Worm (Caenorhabditis elegans) whole organism, young adult: ENCODE data around the gene lon-8.

ENCODE experiments used
- B0035.1 ChIP-seq: sonication (generic microtip); optimal IDR thresholded peaks from 2 replicates; lab custom pipeline; 2016; ENCODE audit warnings: missing genetic modification characterization, mild to moderate bottlenecking, missing compliant biosample characterization, missing genotype, missing genetic modification reagents
- B0336.3 ChIP-seq: fragments of 200-800 bp; sonication (Bioruptor generic); IDR thresholded peaks from 2 replicates; pipeline ENCODE4 v1.3.6; 2022; ENCODE audit warnings: missing genetic modification characterization, missing compliant biosample characterization
- C06A6.2 ChIP-seq: fragments of 200-800 bp; sonication (Bioruptor generic); conservative IDR thresholded peaks from 2 replicates; pipeline ENCODE4 v1.3.6; 2022; ENCODE audit warnings: missing genetic modification characterization, missing compliant biosample characterization
- D2030.7 ChIP-seq: fragments of 200-800 bp; sonication (Bioruptor generic); IDR thresholded peaks from 2 replicates; pipeline ENCODE4 v1.3.6; 2022; ENCODE audit warnings: missing genetic modification reagents, missing genetic modification characterization, missing compliant biosample characterization
- F23B12.7 ChIP-seq: sonication (generic microtip); optimal IDR thresholded peaks from 2 replicates; lab custom pipeline; 2017; ENCODE audit warnings: missing genetic modification characterization, mild to moderate bottlenecking, missing compliant biosample characterization, antibody characterized with exemption, moderate library complexity; ENCODE audit not compliant: insufficient read depth
- F37B4.10 ChIP-seq: fragments of 200-800 bp; sonication (Bioruptor generic); IDR thresholded peaks from 2 replicates; pipeline ENCODE4 v1.3.6; 2022; ENCODE audit warnings: missing genetic modification characterization, missing compliant biosample characterization
- F57A8.1 ChIP-seq: fragments of 200-800 bp; sonication (Bioruptor generic); optimal IDR thresholded peaks from 2 replicates; lab custom pipeline; 2018; ENCODE audit warnings: mild to moderate bottlenecking, missing genetic modification characterization, moderate library complexity, missing compliant biosample characterization
- K11D2.4 ChIP-seq: fragments of 200-800 bp; sonication (Bioruptor generic); IDR thresholded peaks from 2 replicates; pipeline ENCODE4 v1.3.6; 2022; ENCODE audit warnings: missing genetic modification reagents, missing genetic modification characterization, missing compliant biosample characterization
- K12H6.12 ChIP-seq: fragments of 200-800 bp; sonication (Bioruptor generic); optimal IDR thresholded peaks from 2 replicates; lab custom pipeline; 2018; ENCODE audit warnings: mild to moderate bottlenecking, missing genetic modification characterization, missing compliant biosample characterization
- Y53F4B.3 ChIP-seq: fragments of 200-800 bp; sonication (Bioruptor generic); IDR thresholded peaks from 2 replicates; pipeline ENCODE4 v1.3.6; 2022; ENCODE audit warnings: missing genetic modification reagents, missing genetic modification characterization, missing compliant biosample characterization
- akir-1 ChIP-seq: fragments of 200-800 bp; sonication (Bioruptor generic); optimal IDR thresholded peaks from 2 replicates; lab custom pipeline; 2018; ENCODE audit warnings: mild to moderate bottlenecking, missing genetic modification characterization, moderate library complexity, missing compliant biosample characterization
- ama-1 ChIP-seq, 3 experiments: fragments of 150-350 bp in 1 of 3; sonication (generic microtip) in 2 of 3; optimal IDR thresholded peaks; 2 replicates each; lab custom pipeline; 2014 to 2018; ENCODE audit warnings: missing biosample characterization in 2 of 3, missing genetic modification characterization in 2 of 3, missing genetic modification reagents in 2 of 3
- athp-1 ChIP-seq: sonication (generic microtip); optimal IDR thresholded peaks from 2 replicates; lab custom pipeline; 2017; ENCODE audit warnings: mild to moderate bottlenecking, missing genetic modification characterization, missing compliant biosample characterization
- attf-3 ChIP-seq: fragments of 200-800 bp; sonication (Bioruptor generic); conservative IDR thresholded peaks from 2 replicates; pipeline ENCODE4 v1.3.6; 2022; ENCODE audit warnings: missing genetic modification reagents, missing genetic modification characterization, missing compliant biosample characterization
- bed-2 ChIP-seq: fragments of 200-800 bp; sonication (Bioruptor generic); IDR thresholded peaks from 2 replicates; pipeline ENCODE4 v1.3.6; 2022; ENCODE audit warnings: missing genetic modification reagents, missing genetic modification characterization, missing compliant biosample characterization
- ceh-100 ChIP-seq: fragments of 200-800 bp; sonication (Bioruptor generic); IDR thresholded peaks from 2 replicates; pipeline ENCODE4 v1.3.6; 2022; ENCODE audit warnings: missing genetic modification reagents, missing genetic modification characterization, missing compliant biosample characterization
- ceh-27 ChIP-seq: fragments of 200-800 bp; sonication (Bioruptor generic); optimal IDR thresholded peaks from 2 replicates; lab custom pipeline; 2018; ENCODE audit warnings: mild to moderate bottlenecking, missing genetic modification characterization, moderate library complexity, missing compliant biosample characterization
- ceh-58 ChIP-seq: fragments of 200-800 bp; sonication (Bioruptor generic); IDR thresholded peaks from 2 replicates; pipeline ENCODE4 v1.3.6; 2022; ENCODE audit warnings: missing genetic modification characterization, missing compliant biosample characterization
- ceh-91 ChIP-seq: fragments of 200-800 bp; sonication (Bioruptor generic); IDR thresholded peaks from 2 replicates; pipeline ENCODE4 v1.3.6; 2022; ENCODE audit warnings: missing genetic modification reagents, missing genetic modification characterization, missing compliant biosample characterization
- dox-1 ChIP-seq: fragments of 200-800 bp; sonication (Bioruptor generic); IDR thresholded peaks from 2 replicates; pipeline ENCODE4 v1.3.6; 2022; ENCODE audit warnings: missing genetic modification reagents, missing genetic modification characterization, missing compliant biosample characterization
- efl-1 ChIP-seq: fragments of 150-350 bp; optimal IDR thresholded peaks from 2 replicates; lab custom pipeline; 2014; ENCODE audit warnings: missing biosample characterization, missing genetic modification reagents, missing genetic modification characterization
- egl-18 ChIP-seq: fragments of 200-800 bp; sonication (Bioruptor generic); IDR thresholded peaks from 2 replicates; pipeline ENCODE4 v1.3.6; 2022; ENCODE audit warnings: missing genetic modification reagents, missing genetic modification characterization, missing compliant biosample characterization
- gei-17 ChIP-seq: fragments of 200-800 bp; sonication (Bioruptor generic); optimal IDR thresholded peaks from 2 replicates; lab custom pipeline; 2018; ENCODE audit warnings: mild to moderate bottlenecking, missing genetic modification characterization, missing compliant biosample characterization
- him-1 ChIP-seq: sonication (generic microtip); optimal IDR thresholded peaks from 2 replicates; lab custom pipeline; 2016; ENCODE audit warnings: missing genotype, missing genetic modification reagents, missing genetic modification characterization, missing compliant biosample characterization
- hlh-26 ChIP-seq: fragments of 200-800 bp; sonication (Bioruptor generic); conservative IDR thresholded peaks from 2 replicates; pipeline ENCODE4 v1.3.6; 2022; ENCODE audit warnings: missing genetic modification reagents, missing genetic modification characterization, missing compliant biosample characterization
- hmg-1.2 ChIP-seq: fragments of 200-800 bp; sonication (Bioruptor generic); IDR thresholded peaks from 2 replicates; pipeline ENCODE4 v1.3.6; 2022; ENCODE audit warnings: missing genetic modification reagents, missing genetic modification characterization, missing compliant biosample characterization
- hsf-1 ChIP-seq: fragments of 200-800 bp; sonication (Bioruptor generic); IDR thresholded peaks from 2 replicates; pipeline ENCODE4 v1.3.6; 2022; ENCODE audit warnings: missing genetic modification reagents, missing genetic modification characterization, missing compliant biosample characterization
- let-607 ChIP-seq, 2 experiments: fragments of 200-800 bp in 1 of 2; sonication (Bioruptor generic) in 1 of 2; sonication (generic microtip) in 1 of 2; optimal IDR thresholded peaks; 2 replicates each; lab custom pipeline; 2016 to 2018; ENCODE audit warnings: mild to moderate bottlenecking in 2 of 2, missing compliant biosample characterization in 2 of 2, missing genetic modification characterization in 2 of 2, moderate library complexity in 2 of 2, missing genotype in 1 of 2
- lin-40 ChIP-seq: sonication (generic microtip); optimal IDR thresholded peaks from 2 replicates; lab custom pipeline; 2016; ENCODE audit warnings: missing genetic modification characterization, mild to moderate bottlenecking, missing compliant biosample characterization, missing genotype, missing genetic modification reagents
- lsy-27 ChIP-seq: sonication (generic microtip); optimal IDR thresholded peaks from 2 replicates; lab custom pipeline; 2017; ENCODE audit warnings: missing genetic modification characterization, mild to moderate bottlenecking, missing compliant biosample characterization, antibody characterized with exemption, missing genotype, borderline replicate concordance; ENCODE audit not compliant: insufficient read depth
- mcd-1 ChIP-seq: fragments of 200-800 bp; sonication (Bioruptor generic); IDR thresholded peaks from 2 replicates; pipeline ENCODE4 v1.3.6; 2022; ENCODE audit warnings: missing genetic modification reagents, missing genetic modification characterization, missing compliant biosample characterization
- mes-4 ChIP-seq: sonication (generic microtip); optimal IDR thresholded peaks from 2 replicates; lab custom pipeline; 2016; ENCODE audit warnings: missing genotype, missing genetic modification characterization, missing compliant biosample characterization
- nfyb-1 ChIP-seq: fragments of 200-800 bp; sonication (Bioruptor generic); IDR thresholded peaks from 2 replicates; pipeline ENCODE4 v1.3.6; 2022; ENCODE audit warnings: missing genetic modification reagents, missing genetic modification characterization, missing compliant biosample characterization
- nhr-179 ChIP-seq: sonication (generic microtip); optimal IDR thresholded peaks from 2 replicates; lab custom pipeline; 2016; ENCODE audit warnings: mild to moderate bottlenecking, missing genetic modification characterization, missing compliant biosample characterization
- nhr-27 ChIP-seq: fragments of 200-800 bp; sonication (Bioruptor generic); optimal IDR thresholded peaks from 2 replicates; lab custom pipeline; 2018; ENCODE audit warnings: mild to moderate bottlenecking, missing genetic modification characterization, moderate library complexity, missing compliant biosample characterization
- nhr-90 ChIP-seq: sonication (generic microtip); optimal IDR thresholded peaks from 2 replicates; lab custom pipeline; 2016; ENCODE audit warnings: missing genotype, mild to moderate bottlenecking, missing genetic modification characterization, missing compliant biosample characterization
- rcor-1 ChIP-seq: fragments of 200-800 bp; sonication (Bioruptor generic); IDR thresholded peaks from 2 replicates; pipeline ENCODE4 v1.3.6; 2022; ENCODE audit warnings: missing genetic modification reagents, missing genetic modification characterization, missing compliant biosample characterization
- rec-8 ChIP-seq, 2 experiments: sonication (generic microtip); optimal IDR thresholded peaks; 2 replicates each; lab custom pipeline; 2016; ENCODE audit warnings: mild to moderate bottlenecking in 2 of 2, missing genetic modification characterization in 2 of 2, missing genetic modification reagents in 2 of 2, missing genotype in 2 of 2, missing biosample characterization in 1 of 2, missing compliant biosample characterization in 1 of 2, moderate library complexity in 1 of 2
- repo-1 ChIP-seq: sonication (generic microtip); optimal IDR thresholded peaks from 2 replicates; lab custom pipeline; 2017; ENCODE audit warnings: mild to moderate bottlenecking, missing genetic modification characterization, missing compliant biosample characterization
- tbx-9 ChIP-seq: sonication (generic microtip); optimal IDR thresholded peaks from 2 replicates; lab custom pipeline; 2016; ENCODE audit warnings: borderline replicate concordance, missing genetic modification characterization, inconsistent platforms, missing compliant biosample characterization
- unc-130 ChIP-seq: sonication (generic microtip); optimal IDR thresholded peaks from 2 replicates; lab custom pipeline; 2016; ENCODE audit warnings: missing genetic modification reagents, missing genetic modification characterization, missing compliant biosample characterization
- unc-62 ChIP-seq: fragments of 150-350 bp; optimal IDR thresholded peaks from 2 replicates; lab custom pipeline; 2014; ENCODE audit warnings: missing biosample characterization, missing genetic modification reagents, missing genetic modification characterization
- xnd-1 ChIP-seq: sonication (generic microtip); optimal IDR thresholded peaks from 2 replicates; lab custom pipeline; 2016; ENCODE audit warnings: missing genotype, missing genetic modification reagents, missing genetic modification characterization, missing compliant biosample characterization
- zim-3 ChIP-seq: sonication (generic microtip); optimal IDR thresholded peaks from 2 replicates; lab custom pipeline; 2017; ENCODE audit warnings: mild to moderate bottlenecking, missing genetic modification characterization, moderate library complexity, missing compliant biosample characterization
- ztf-28 ChIP-seq: fragments of 200-800 bp; sonication (Bioruptor generic); IDR thresholded peaks from 2 replicates; pipeline ENCODE4 v1.3.6; 2022; ENCODE audit warnings: missing genetic modification reagents, missing genetic modification characterization, missing compliant biosample characterization
- ztf-3 ChIP-seq: fragments of 200-800 bp; sonication (Bioruptor generic); optimal IDR thresholded peaks from 2 replicates; lab custom pipeline; 2018; ENCODE audit warnings: mild to moderate bottlenecking, missing genetic modification characterization, missing compliant biosample characterization

lon-8 gene

ce11 chrV:17951172-17951999, 49.8 kb downstream of the lon-8 start, which contains the start of gene Y59A8B.24 (continued):
- peak; percentile 53 for TF ChIP-seq gei-17 (GFP tag; lab: Kevin White, UChicago)
- TF ChIP-seq mes-4 (tag; lab: Kevin White, UChicago) = no peak
- 0 out of 2 replicates have a peak, but pooled peaks have one; percentile 29 for TF ChIP-seq D2030.7 (GFP tag; lab: Robert Waterston, UW)
- TF ChIP-seq ceh-91 = peak; percentile 48; the same call in 1 of the 2 replicates
- peak; percentile 55 for TF ChIP-seq nhr-90 (tag; lab: Kevin White, UChicago)
- peak; percentile 98 for TF ChIP-seq ceh-27 (GFP tag; lab: Kevin White, UChicago)
- TF ChIP-seq ceh-100 (GFP tag; lab: Robert Waterston, UW) = 0 out of 2 replicates have a peak, but pooled peaks have one; percentile 17
- TF ChIP-seq lin-40 (tag; lab: Kevin White, UChicago) = peak; percentile 89
- TF ChIP-seq unc-130 (GFP tag; lab: Kevin White, UChicago) = no peak
- peak; percentile 87 for TF ChIP-seq B0336.3 (GFP tag; lab: Robert Waterston, UW)
- TF ChIP-seq hmg-1.2 (GFP tag; lab: Robert Waterston, UW) = peak; percentile 73
- no peak for TF ChIP-seq nhr-179 (tag; lab: Kevin White, UChicago)
- TF ChIP-seq F57A8.1 (GFP tag; lab: Kevin White, UChicago) = no peak
- TF ChIP-seq xnd-1 (tag; lab: Kevin White, UChicago) = no peak
- no peak for TF ChIP-seq efl-1
- no peak for TF ChIP-seq egl-18 (GFP tag; lab: Robert Waterston, UW)
- peak; percentile 70 for TF ChIP-seq B0035.1 (tag; lab: Kevin White, UChicago)
- TF ChIP-seq athp-1 (tag; lab: Kevin White, UChicago) = peak; percentile 91
- no peak for TF ChIP-seq Y53F4B.3
- no peak for TF ChIP-seq F37B4.10 (GFP tag; lab: Robert Waterston, UW)
- TF ChIP-seq nhr-27 (tag; lab: Kevin White, UChicago) = no peak
- peak; percentile 41 to 75 for TF ChIP-seq let-607 (tag; optimal IDR thresholded peaks at IDR 0.05; lab: Kevin White, UChicago)
- TF ChIP-seq hsf-1 = no peak
- peak; percentile 94 for TF ChIP-seq dox-1
- TF ChIP-seq hlh-26 = no peak
- peak; percentile 45 for TF ChIP-seq akir-1 (GFP tag; lab: Kevin White, UChicago)
- TF ChIP-seq zim-3 (tag; lab: Kevin White, UChicago) = peak; percentile 32
- TF ChIP-seq ztf-28 (GFP tag; lab: Robert Waterston, UW) = no peak
- peak; percentile 14 for TF ChIP-seq lsy-27 (tag; lab: Kevin White, UChicago)
- peak; percentile 58 for TF ChIP-seq C06A6.2
- peak; percentile 89 for TF ChIP-seq mcd-1
- peak; percentile 28 for TF ChIP-seq F23B12.7
- TF ChIP-seq K12H6.12 (tag; lab: Kevin White, UChicago) = peak; percentile 95
- peak; percentile 53 for TF ChIP-seq repo-1 (tag; lab: Kevin White, UChicago)
- TF ChIP-seq ama-1 (optimal IDR thresholded peaks at IDR 0.05; lab: Kevin White, UChicago) = peak; percentile 60
- peak in 1 of 2 experiments; percentile 8 for TF ChIP-seq ama-1 (GFP tag; optimal IDR thresholded peaks at IDR 0.05; lab: Kevin White, UChicago)
- no peak for TF ChIP-seq ceh-58
- no peak for TF ChIP-seq tbx-9 (tag; lab: Kevin White, UChicago)
- peak; percentile 92 for TF ChIP-seq nfyb-1 (GFP tag; lab: Robert Waterston, UW)
- TF ChIP-seq rcor-1 (GFP tag; lab: Robert Waterston, UW) = peak; percentile 61; the same call in 1 of the 2 replicates
- TF ChIP-seq K11D2.4 (GFP tag; lab: Robert Waterston, UW) = peak; percentile 87
- TF ChIP-seq attf-3 (GFP tag; lab: Robert Waterston, UW) = 0 out of 2 replicates have a peak, but pooled peaks have one; percentile 28
- no peak for TF ChIP-seq him-1 (tag; lab: Kevin White, UChicago)
- TF ChIP-seq ztf-3 = peak; percentile 67
- peak; percentile 45 for TF ChIP-seq unc-62 (GFP tag; lab: Kevin White, UChicago)
- peak; percentile 70; the same call in 1 of the 2 replicates for TF ChIP-seq bed-2 (GFP tag; lab: Robert Waterston, UW)
- TF ChIP-seq rec-8 (tag; optimal IDR thresholded peaks at IDR 0.05; lab: Kevin White, UChicago) = no peak
